Worm (Caenorhabditis elegans) whole organism, L4 larva: ENCODE data around the gene unc-27.

Experiments
- F49E8.2 ChIP-seq: sonication (generic microtip); optimal IDR thresholded peaks from 2 replicates; lab custom pipeline; 2016; ENCODE audit warnings: missing compliant biosample characterization, mild to moderate bottlenecking, missing genetic modification characterization, borderline replicate concordance
- ceh-82 ChIP-seq: sonication (generic microtip); optimal IDR thresholded peaks from 2 replicates; lab custom pipeline; 2017; ENCODE audit warnings: missing biosample characterization, missing genetic modification characterization
- dpl-1 ChIP-seq: fragments of 150-350 bp; optimal IDR thresholded peaks from 2 replicates; lab custom pipeline; 2014; ENCODE audit warnings: missing biosample characterization, missing genetic modification reagents, missing genetic modification characterization
- lin-15B ChIP-seq: fragments of 150-350 bp; sonication (generic microtip); optimal IDR thresholded peaks from 3 replicates; lab custom pipeline; 2014; ENCODE audit warnings: missing biosample characterization, missing genetic modification characterization
- mep-1 ChIP-seq: fragments of 150-350 bp; sonication (generic microtip); optimal IDR thresholded peaks from 3 replicates; lab custom pipeline; 2014; ENCODE audit warnings: missing biosample characterization, missing genetic modification characterization
- nhr-28 ChIP-seq: fragments of 150-350 bp; optimal IDR thresholded peaks from 2 replicates; lab custom pipeline; 2014; ENCODE audit warnings: missing biosample characterization, missing genetic modification characterization
- nhr-77 ChIP-seq: fragments of 150-350 bp; optimal IDR thresholded peaks from 2 replicates; lab custom pipeline; 2014; ENCODE audit warnings: missing biosample characterization, missing genetic modification characterization
- php-3 ChIP-seq: fragments of 200-800 bp; sonication (Bioruptor generic); IDR thresholded peaks from 2 replicates; pipeline ENCODE4 v1.3.6; 2022; ENCODE audit warnings: missing genetic modification reagents, missing genetic modification characterization, missing compliant biosample characterization
- spr-1 ChIP-seq: sonication (generic microtip); optimal IDR thresholded peaks from 2 replicates; lab custom pipeline; 2016; ENCODE audit warnings: mild to moderate bottlenecking, missing genetic modification characterization, missing compliant biosample characterization
- unc-62 ChIP-seq, 3 experiments: fragments of 150-350 bp in 1 of 3; sonication (generic microtip); optimal IDR thresholded peaks in 2 of 3; peaks in 1 of 3; 1 replicate in 1 of 3; 2 replicates in 2 of 3; lab custom pipeline; 2014 to 2017; ENCODE audit warnings: missing biosample characterization in 3 of 3, missing genetic modification characterization in 3 of 3, missing genetic modification reagents in 3 of 3, missing genotype in 1 of 3

- TF ChIP-seq php-3 (GFP tag; lab: Robert Waterston, UW) (no peak), dpl-1 (no peak), ceh-82 (no peak), nhr-28 (tag; lab: Kevin White, UChicago) (no peak), nhr-77 (no peak), lin-15B (tag; lab: Kevin White, UChicago) (no peak), spr-1 (tag; lab: Kevin White, UChicago) (no peak), mep-1 (tag; lab: Kevin White, UChicago) (no peak), unc-62 (GFP tag; optimal IDR thresholded peaks at IDR 0.05 in 1 of 2; lab: Kevin White, UChicago) (no peak), unc-62 (tag; optimal IDR thresholded peaks at IDR 0.05; lab: Kevin White, UChicago) (no peak), F49E8.2 (tag; lab: Kevin White, UChicago) (no peak)
Observed at ce11 chrX:8745524-8745923, 43.7 kb upstream of the unc-27 start.
